Fruit fly (Drosophila melanogaster) whole organism, embryonic: ENCODE data around the gene CG17633.

ENCODE experiments used
- Abd-B ChIP-seq: fragments of 200-800 bp; sonication (Bioruptor generic); optimal IDR thresholded peaks from 2 replicates; lab custom pipeline; 2018; ENCODE audit warnings: missing biosample characterization, mild to moderate bottlenecking, missing genetic modification characterization, moderate library complexity
- Blimp-1 ChIP-seq: fragments of 200-800 bp; sonication (Bioruptor generic); optimal IDR thresholded peaks from 3 replicates; lab custom pipeline; 2018; ENCODE audit warnings: missing biosample characterization, missing genetic modification characterization, mild to moderate bottlenecking, moderate library complexity, missing genetic modification reagents
- CG10431 ChIP-seq: fragments of 200-800 bp; sonication (Bioruptor generic); optimal IDR thresholded peaks from 3 replicates; lab custom pipeline; 2018; ENCODE audit warnings: missing biosample characterization, mild to moderate bottlenecking, missing genetic modification characterization
- CG11456 ChIP-seq: fragments of 200-800 bp; sonication (Bioruptor generic); IDR thresholded peaks from 3 replicates; pipeline ENCODE4 v1.3.6; 2022; ENCODE audit warnings: missing biosample characterization, missing genetic modification characterization
- CG12769 ChIP-seq: fragments of 200-800 bp; sonication (Bioruptor generic); optimal IDR thresholded peaks from 2 replicates; lab custom pipeline; 2019; ENCODE audit warnings: missing biosample characterization, mild to moderate bottlenecking, missing genetic modification characterization, moderate library complexity
- CG14014 ChIP-seq: fragments of 200-800 bp; sonication (Bioruptor generic); IDR thresholded peaks from 2 replicates; pipeline ENCODE4 v1.3.6; 2022; ENCODE audit warnings: missing biosample characterization, missing genetic modification characterization
- CG15601 ChIP-seq: fragments of 200-800 bp; sonication (Bioruptor generic); optimal IDR thresholded peaks from 3 replicates; lab custom pipeline; 2019; ENCODE audit warnings: missing biosample characterization, mild to moderate bottlenecking, missing genetic modification characterization, moderate library complexity
- CG16779 ChIP-seq: fragments of 200-800 bp; sonication (Bioruptor generic); IDR thresholded peaks from 2 replicates; pipeline ENCODE4 v1.3.6; 2022; ENCODE audit warnings: missing biosample characterization, missing genetic modification characterization
- CG18011 ChIP-seq: fragments of 200-800 bp; sonication (Bioruptor generic); optimal IDR thresholded peaks from 2 replicates; lab custom pipeline; 2017; ENCODE audit warnings: missing biosample characterization, missing genetic modification characterization, mild to moderate bottlenecking, moderate library complexity, missing genotype
- CG2129 ChIP-seq: fragments of 200-800 bp; sonication (Bioruptor generic); IDR thresholded peaks from 2 replicates; pipeline ENCODE4 v1.3.6; 2022; ENCODE audit warnings: missing biosample characterization, missing genetic modification characterization; ENCODE audit not compliant: partially characterized antibody
- CG2875 ChIP-seq: fragments of 200-800 bp; sonication (Bioruptor generic); optimal IDR thresholded peaks from 2 replicates; lab custom pipeline; 2017; ENCODE audit warnings: missing biosample characterization, mild to moderate bottlenecking, missing genetic modification characterization, missing genetic modification reagents
- CG30403 ChIP-seq: fragments of 200-800 bp; sonication (Bioruptor generic); optimal IDR thresholded peaks from 3 replicates; lab custom pipeline; 2016; ENCODE audit warnings: missing biosample characterization, missing genetic modification characterization
- CG3995 ChIP-seq: fragments of 200-800 bp; sonication (Bioruptor generic); optimal IDR thresholded peaks from 3 replicates; lab custom pipeline; 2016; ENCODE audit warnings: missing biosample characterization, missing genetic modification characterization
- CG4282 ChIP-seq: fragments of 200-800 bp; sonication (Bioruptor generic); optimal IDR thresholded peaks from 2 replicates; lab custom pipeline; 2016; ENCODE audit warnings: missing biosample characterization, missing genetic modification characterization
- CG6272 ChIP-seq: fragments of 200-800 bp; sonication (Bioruptor generic); IDR thresholded peaks from 2 replicates; pipeline ENCODE4 v1.3.6; 2022; ENCODE audit warnings: missing biosample characterization, missing genetic modification characterization
- CG7786 ChIP-seq: fragments of 200-800 bp; sonication (Bioruptor generic); optimal IDR thresholded peaks from 2 replicates; lab custom pipeline; 2016; ENCODE audit warnings: missing biosample characterization, missing genetic modification characterization
- CG7963 ChIP-seq: fragments of 200-800 bp; sonication (Bioruptor generic); IDR thresholded peaks from 3 replicates; pipeline ENCODE4 v1.3.6; 2022; ENCODE audit warnings: missing biosample characterization, missing genetic modification characterization; ENCODE audit not compliant: partially characterized antibody
- CG8388 ChIP-seq: fragments of 200-800 bp; sonication (Bioruptor generic); optimal IDR thresholded peaks from 2 replicates; lab custom pipeline; 2019; ENCODE audit warnings: missing biosample characterization, mild to moderate bottlenecking, missing genetic modification characterization, moderate library complexity
- CG8924 ChIP-seq: fragments of 200-800 bp; optimal IDR thresholded peaks from 3 replicates; lab custom pipeline; 2019; ENCODE audit warnings: missing biosample characterization, mild to moderate bottlenecking, missing genetic modification characterization, moderate library complexity
- CG9727 ChIP-seq: fragments of 200-800 bp; sonication (Bioruptor generic); optimal IDR thresholded peaks from 3 replicates; lab custom pipeline; 2017; ENCODE audit warnings: missing biosample characterization, mild to moderate bottlenecking, missing genetic modification characterization
- Deaf1 ChIP-seq: fragments of 200-800 bp; optimal IDR thresholded peaks from 3 replicates; lab custom pipeline; 2019; ENCODE audit warnings: missing biosample characterization, mild to moderate bottlenecking, missing genetic modification characterization, moderate library complexity
- Dip3 ChIP-seq: fragments of 200-800 bp; sonication (Bioruptor generic); optimal IDR thresholded peaks from 3 replicates; lab custom pipeline; 2016; ENCODE audit warnings: missing biosample characterization, missing genetic modification characterization
- Doc2 ChIP-seq: fragments of 200-800 bp; sonication (Bioruptor generic); IDR thresholded peaks from 2 replicates; pipeline ENCODE4 v1.3.6; 2022; ENCODE audit warnings: missing biosample characterization, missing genetic modification characterization
- Dp ChIP-seq: fragments of 200-800 bp; sonication (Bioruptor generic); optimal IDR thresholded peaks from 2 replicates; lab custom pipeline; 2018; ENCODE audit warnings: missing biosample characterization, mild to moderate bottlenecking, missing genetic modification characterization, moderate library complexity
- HmgZ ChIP-seq: fragments of 200-800 bp; sonication (Bioruptor generic); optimal IDR thresholded peaks from 2 replicates; lab custom pipeline; 2018; ENCODE audit warnings: missing biosample characterization, mild to moderate bottlenecking, missing genetic modification characterization
- Hr51 ChIP-seq, 2 experiments: fragments of 200-800 bp; sonication (Bioruptor generic); optimal IDR thresholded peaks; 2 replicates in 1 of 2; 3 replicates in 1 of 2; lab custom pipeline; 2016 to 2018; ENCODE audit warnings: missing biosample characterization in 2 of 2, missing genetic modification characterization in 2 of 2, mild to moderate bottlenecking in 1 of 2, moderate library complexity in 1 of 2
- Hsf ChIP-seq: fragments of 200-800 bp; sonication (Bioruptor generic); optimal IDR thresholded peaks from 3 replicates; lab custom pipeline; 2016; ENCODE audit warnings: missing biosample characterization, missing genetic modification characterization
- MBD-R2 ChIP-seq: fragments of 200-800 bp; sonication (Bioruptor generic); IDR thresholded peaks from 2 replicates; pipeline ENCODE4 v1.3.6; 2022; ENCODE audit warnings: missing biosample characterization, missing genetic modification characterization
- MTF-1 ChIP-seq: fragments of 200-800 bp; sonication (Bioruptor generic); optimal IDR thresholded peaks from 2 replicates; lab custom pipeline; 2018; ENCODE audit warnings: missing biosample characterization, mild to moderate bottlenecking, missing genetic modification characterization, borderline replicate concordance
- NfI ChIP-seq: fragments of 200-800 bp; sonication (Bioruptor generic); optimal IDR thresholded peaks from 3 replicates; lab custom pipeline; 2018; ENCODE audit warnings: missing biosample characterization, mild to moderate bottlenecking, missing genetic modification characterization, moderate library complexity
- Six4 ChIP-seq: fragments of 200-800 bp; sonication (Bioruptor generic); optimal IDR thresholded peaks from 2 replicates; lab custom pipeline; 2016; ENCODE audit warnings: missing biosample characterization, missing genetic modification characterization
- Sox100B ChIP-seq: fragments of 200-800 bp; sonication (Bioruptor generic); optimal IDR thresholded peaks from 3 replicates; lab custom pipeline; 2018; ENCODE audit warnings: missing biosample characterization, mild to moderate bottlenecking, missing genetic modification characterization
- abd-A ChIP-seq: fragments of 200-800 bp; sonication (Bioruptor generic); optimal IDR thresholded peaks from 3 replicates; lab custom pipeline; 2019; ENCODE audit warnings: missing biosample characterization, mild to moderate bottlenecking, missing genetic modification characterization, moderate library complexity
- ase ChIP-seq: fragments of 200-800 bp; sonication (Bioruptor generic); IDR thresholded peaks from 3 replicates; pipeline ENCODE4 v1.3.6; 2022; ENCODE audit warnings: missing biosample characterization, missing genetic modification characterization
- ato ChIP-seq: fragments of 200-800 bp; sonication (Bioruptor generic); IDR thresholded peaks from 2 replicates; pipeline ENCODE4 v1.3.6; 2022; ENCODE audit warnings: missing biosample characterization, missing genetic modification characterization; ENCODE audit not compliant: partially characterized antibody
- cad ChIP-seq: fragments of >200 bp; optimal IDR thresholded peaks from 2 replicates; lab custom pipeline; 2017; ENCODE audit warnings: missing biosample characterization, missing genetic modification characterization
- cg ChIP-seq: fragments of 200-800 bp; sonication (Bioruptor generic); optimal IDR thresholded peaks from 3 replicates; lab custom pipeline; 2019; ENCODE audit warnings: missing biosample characterization, mild to moderate bottlenecking, missing genetic modification characterization, moderate library complexity
- croc ChIP-seq: fragments of 200-800 bp; sonication (Bioruptor generic); conservative IDR thresholded peaks from 3 replicates; pipeline ENCODE4 v1.3.6; 2022; ENCODE audit warnings: missing biosample characterization, missing genetic modification characterization
- fru ChIP-seq: fragments of >200 bp; optimal IDR thresholded peaks from 2 replicates; lab custom pipeline; 2017
- gt ChIP-seq: fragments of 200-800 bp; sonication (Bioruptor generic); IDR thresholded peaks from 2 replicates; pipeline ENCODE4 v1.3.6; 2022; ENCODE audit warnings: missing biosample characterization, missing genetic modification characterization
- ham ChIP-seq: fragments of 200-800 bp; sonication (Bioruptor generic); IDR thresholded peaks from 2 replicates; pipeline ENCODE4 v1.3.6; 2022; ENCODE audit warnings: missing biosample characterization, missing genetic modification characterization
- kah ChIP-seq: fragments of 200-800 bp; sonication (Bioruptor generic); optimal IDR thresholded peaks from 2 replicates; lab custom pipeline; 2018; ENCODE audit warnings: missing biosample characterization, mild to moderate bottlenecking, missing genetic modification characterization
- maf-S ChIP-seq: fragments of 200-800 bp; sonication (Bioruptor generic); optimal IDR thresholded peaks from 2 replicates; lab custom pipeline; 2016; ENCODE audit warnings: missing biosample characterization, missing genetic modification characterization
- nerfin-1 ChIP-seq: fragments of 200-800 bp; sonication (Bioruptor generic); optimal IDR thresholded peaks from 3 replicates; lab custom pipeline; 2019; ENCODE audit warnings: missing biosample characterization, mild to moderate bottlenecking, missing genetic modification characterization, moderate library complexity
- pfk ChIP-seq: fragments of 200-800 bp; sonication (Bioruptor generic); optimal IDR thresholded peaks from 2 replicates; lab custom pipeline; 2018; ENCODE audit warnings: missing biosample characterization, mild to moderate bottlenecking, missing genetic modification characterization, moderate library complexity
- sens ChIP-seq: fragments of 200-800 bp; sonication (Bioruptor generic); peaks from one replicate; lab custom pipeline; 2016; ENCODE audit warnings: missing biosample characterization, missing genetic modification characterization
- sima ChIP-seq: fragments of 200-800 bp; sonication (Bioruptor generic); optimal IDR thresholded peaks from 2 replicates; lab custom pipeline; 2016; ENCODE audit warnings: missing biosample characterization, missing genetic modification characterization
- slp2 ChIP-seq: fragments of 200-800 bp; sonication (Bioruptor generic); optimal IDR thresholded peaks from 2 replicates; lab custom pipeline; 2016; ENCODE audit warnings: missing biosample characterization, missing genetic modification characterization
- sna ChIP-seq: fragments of 200-800 bp; sonication (Bioruptor generic); IDR thresholded peaks from 2 replicates; pipeline ENCODE4 v1.3.6; 2022; ENCODE audit warnings: missing biosample characterization, missing genetic modification characterization; ENCODE audit not compliant: partially characterized antibody
- tio ChIP-seq: fragments of 200-800 bp; sonication (Bioruptor generic); optimal IDR thresholded peaks from 2 replicates; lab custom pipeline; 2017; ENCODE audit warnings: missing biosample characterization, missing genetic modification characterization, inconsistent platforms
- vvl ChIP-seq: fragments of 200-800 bp; sonication (Bioruptor generic); IDR thresholded peaks from 2 replicates; pipeline ENCODE4 v1.3.6; 2022; ENCODE audit warnings: missing biosample characterization, missing genetic modification characterization

Gene CG17633

dm6 chr2L:9782176-9782581, 13.3 kb downstream of the CG17633 start, which contains the start of gene IP3K1 (continued):
- TF ChIP-seq CG14014 (no peak; the same call in 1 of the 2 replicates), CG18011 (GFP tag; lab: Kevin White, UChicago) (no peak), CG30403 (GFP tag; lab: Kevin White, UChicago) (no peak), Dp (no peak), CG9727 (GFP tag; lab: Kevin White, UChicago) (no peak), Deaf1 (tag; lab: Kevin White, UChicago) (peak; percentile 100), Sox100B (GFP tag; lab: Kevin White, UChicago) (no peak), vvl (peak; percentile 79), Dip3 (GFP tag; lab: Kevin White, UChicago) (no peak), CG10431 (GFP tag; lab: Kevin White, UChicago) (no peak), nerfin-1 (tag; lab: Kevin White, UChicago) (no peak), HmgZ (tag; lab: Kevin White, UChicago) (peak; percentile 73), CG16779 (GFP tag; lab: Robert Waterston, UW) (peak; percentile 48; the same call in 1 of the 2 replicates), Hsf (GFP tag; lab: Kevin White, UChicago) (no peak), NfI (GFP tag; lab: Kevin White, UChicago) (peak; percentile 3), abd-A (peak; percentile 72), maf-S (peak; percentile 16), CG2129 (GFP tag; lab: Robert Waterston, UW) (no peak), Blimp-1 (GFP tag; lab: Kevin White, UChicago) (peak; percentile 8), CG8388 (GFP tag; lab: Kevin White, UChicago) (peak; percentile 4), gt (GFP tag; lab: Robert Waterston, UW) (no peak), pfk (GFP tag; lab: Kevin White, UChicago) (no peak), CG8924 (no peak), sens (GFP tag; lab: Kevin White, UChicago) (peak; percentile 87), Hr51 (GFP tag; optimal IDR thresholded peaks at IDR 0.05; lab: Kevin White, UChicago) (no peak), CG3995 (GFP tag; lab: Kevin White, UChicago) (no peak), MTF-1 (GFP tag; lab: Kevin White, UChicago) (peak; percentile 43), Doc2 (no peak), CG15601 (tag; lab: Kevin White, UChicago) (peak; percentile 39), sima (GFP tag; lab: Kevin White, UChicago) (no peak), CG4282 (no peak), ham (GFP tag; lab: Robert Waterston, UW) (no peak), ato (GFP tag; lab: Robert Waterston, UW) (peak; percentile 80), Six4 (GFP tag; lab: Kevin White, UChicago) (no peak), CG11456 (GFP tag; lab: Robert Waterston, UW) (peak; percentile 45; the same call in 1 of the 3 replicates), CG2875 (GFP tag; lab: Kevin White, UChicago) (peak; percentile 16), CG7786 (peak; percentile 8), CG7963 (GFP tag; lab: Robert Waterston, UW) (peak; percentile 52; the same call in 1 of the 3 replicates), cad (no peak), kah (GFP tag; lab: Kevin White, UChicago) (peak; percentile 56), croc (no peak), cg (no peak), slp2 (no peak), CG12769 (peak; percentile 99), ase (GFP tag; lab: Robert Waterston, UW) (peak; percentile 48; the same call in 2 of the 3 replicates), CG6272 (GFP tag; lab: Robert Waterston, UW) (no peak), fru (lab: Kevin White, UChicago) (no peak), tio (no peak), sna (GFP tag; lab: Robert Waterston, UW) (peak; percentile 54), MBD-R2 (GFP tag; lab: Robert Waterston, UW) (no peak; the same call in 1 of the 2 replicates), Abd-B (GFP tag; lab: Kevin White, UChicago) (no peak)
